Worm (Caenorhabditis elegans): ENCODE measurements around the gene fat-5.

fat-5 gene

DNA sequence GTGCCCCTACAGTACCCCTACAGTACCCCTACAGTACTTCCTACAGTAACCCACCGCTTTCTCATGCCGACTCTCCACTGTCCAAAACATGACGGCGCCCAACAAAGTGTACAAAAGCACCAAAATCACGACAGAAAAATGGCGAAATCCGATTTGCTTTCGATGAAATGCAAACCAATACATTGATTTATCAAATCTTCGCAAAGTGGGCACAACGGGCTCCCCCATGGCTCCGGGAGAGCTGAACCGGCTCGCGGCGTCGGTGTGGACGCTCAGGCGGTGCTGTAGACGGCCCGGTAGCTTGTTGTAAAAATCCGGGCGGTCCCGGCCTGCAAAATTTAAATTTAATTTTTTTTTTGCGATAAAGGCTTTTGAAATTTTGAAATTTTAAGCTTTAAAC is 12.5 kb upstream of the fat-5 start:
- TF ChIP-seq blmp-1 (tag; optimal IDR thresholded peaks at IDR 0.05) (no peak), mls-2 (tag; optimal IDR thresholded peaks at IDR 0.05) (no peak), sptf-1 (tag; optimal IDR thresholded peaks at IDR 0.05) (no peak), lin-13 (tag; optimal IDR thresholded peaks at IDR 0.05) (no peak), elt-3 (tag; optimal IDR thresholded peaks at IDR 0.05) (no peak), M03D4.4 (tag; optimal IDR thresholded peaks at IDR 0.05) (no peak), tbx-8 (GFP tag; optimal IDR thresholded peaks at IDR 0.05) (no peak), sem-2 (GFP tag; optimal IDR thresholded peaks at IDR 0.05) (no peak), pha-4 (tag; optimal IDR thresholded peaks at IDR 0.05) (no peak), nhr-237 (tag; optimal IDR thresholded peaks at IDR 0.05) (no peak), zip-8 (tag; optimal IDR thresholded peaks at IDR 0.05) (no peak), unc-120 (tag; optimal IDR thresholded peaks at IDR 0.05; ENCODE audit: poor library complexity, severe bottlenecking) (no peak), nhr-2 (tag; optimal IDR thresholded peaks at IDR 0.05) (no peak), mep-1 (tag; optimal IDR thresholded peaks at IDR 0.05) (no peak)

DNA sequence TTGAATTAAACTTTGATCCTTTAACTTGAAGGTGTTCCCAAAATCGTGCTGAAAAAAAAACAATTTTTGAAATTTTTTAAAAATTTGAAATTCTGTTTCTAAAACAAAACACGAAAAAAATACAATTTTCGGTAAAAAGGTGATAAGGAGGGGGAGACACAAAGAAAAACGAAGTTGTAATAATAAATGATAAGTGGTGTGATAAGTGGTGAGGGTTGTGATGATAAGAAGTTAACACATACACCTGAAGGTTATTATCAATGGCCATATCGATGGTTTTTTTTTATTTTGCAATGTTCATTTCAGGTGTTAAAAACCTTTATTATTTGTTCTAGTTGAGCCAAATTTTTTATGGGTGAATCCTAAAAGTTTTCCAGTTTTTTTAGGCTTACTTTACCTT is 10.5 kb upstream of the fat-5 start, which contains the start of gene twk-33:
Gene twk-33 (minus strand): TSS at position 48 of the 400 bp plus-strand sequence.
- TF ChIP-seq pha-4 (tag; optimal IDR thresholded peaks at IDR 0.05), result no peak
- no peak for TF ChIP-seq ceh-83 (GFP tag; optimal IDR thresholded peaks at IDR 0.05)
- no peak for TF ChIP-seq elt-3 (tag; optimal IDR thresholded peaks at IDR 0.05)
- no peak for TF ChIP-seq unc-39 (tag; optimal IDR thresholded peaks at IDR 0.05)
- no peak for TF ChIP-seq cnd-1 (tag; optimal IDR thresholded peaks at IDR 0.05)
- TF ChIP-seq nhr-2 (tag; optimal IDR thresholded peaks at IDR 0.05), result no peak
- TF ChIP-seq bed-3 (GFP tag; optimal IDR thresholded peaks at IDR 0.05), result no peak
- TF ChIP-seq lin-13 (tag; optimal IDR thresholded peaks at IDR 0.05), result no peak
- TF ChIP-seq M03D4.4 (tag; optimal IDR thresholded peaks at IDR 0.05), result no peak
- TF ChIP-seq unc-62 (GFP tag; optimal IDR thresholded peaks at IDR 0.05), result no peak
- no peak for TF ChIP-seq zip-8 (tag; optimal IDR thresholded peaks at IDR 0.05)
- no peak for TF ChIP-seq drap-1 (GFP tag; optimal IDR thresholded peaks at IDR 0.05)
- no peak for TF ChIP-seq sem-2 (GFP tag; optimal IDR thresholded peaks at IDR 0.05)
- no peak for TF ChIP-seq nhr-12 (tag; optimal IDR thresholded peaks at IDR 0.05)
- TF ChIP-seq flh-1 (GFP tag; optimal IDR thresholded peaks at IDR 0.05), result no peak
- no peak for TF ChIP-seq hlh-1 (tag; optimal IDR thresholded peaks at IDR 0.05)
- no peak for TF ChIP-seq mls-2 (tag; optimal IDR thresholded peaks at IDR 0.05)
- no peak for TF ChIP-seq unc-120 (tag; optimal IDR thresholded peaks at IDR 0.05; ENCODE audit: poor library complexity, severe bottlenecking)
- TF ChIP-seq ham-2 (GFP tag; optimal IDR thresholded peaks at IDR 0.05), result no peak

DNA sequence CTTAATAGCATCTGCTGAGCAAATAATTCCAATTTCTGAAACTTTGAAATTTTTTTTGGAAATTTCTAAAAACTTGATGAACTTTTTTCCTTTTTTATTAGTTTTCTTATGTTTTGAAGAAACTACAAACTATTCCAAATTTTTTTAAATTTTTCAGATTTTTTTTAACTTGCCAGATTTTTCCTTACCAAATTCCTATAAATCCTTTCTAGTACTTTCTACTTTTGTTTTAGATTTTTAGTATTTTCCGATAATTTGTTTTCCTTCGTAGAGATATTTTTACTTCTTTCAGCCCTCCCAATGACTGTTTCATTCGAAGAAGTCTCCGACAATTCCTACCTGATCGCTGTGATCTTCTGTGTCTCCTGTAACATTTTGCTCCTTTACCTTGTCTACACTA is 6.2 kb upstream of the fat-5 start, which contains the start of gene str-77:
Gene str-77 (plus strand): TSS at position 301 of the 400 bp plus-strand sequence.
- TF ChIP-seq flh-1 (GFP tag; optimal IDR thresholded peaks at IDR 0.05) (no peak), nhr-12 (tag; optimal IDR thresholded peaks at IDR 0.05) (no peak), elt-3 (tag; optimal IDR thresholded peaks at IDR 0.05) (no peak), sem-2 (GFP tag; optimal IDR thresholded peaks at IDR 0.05) (no peak), unc-62 (GFP tag; optimal IDR thresholded peaks at IDR 0.05) (no peak), lsy-2 (tag; optimal IDR thresholded peaks at IDR 0.05) (no peak), ceh-83 (GFP tag; optimal IDR thresholded peaks at IDR 0.05) (no peak), unc-39 (tag; optimal IDR thresholded peaks at IDR 0.05) (no peak), zip-8 (tag; optimal IDR thresholded peaks at IDR 0.05) (no peak), nhr-76 (tag; optimal IDR thresholded peaks at IDR 0.05) (no peak)

DNA sequence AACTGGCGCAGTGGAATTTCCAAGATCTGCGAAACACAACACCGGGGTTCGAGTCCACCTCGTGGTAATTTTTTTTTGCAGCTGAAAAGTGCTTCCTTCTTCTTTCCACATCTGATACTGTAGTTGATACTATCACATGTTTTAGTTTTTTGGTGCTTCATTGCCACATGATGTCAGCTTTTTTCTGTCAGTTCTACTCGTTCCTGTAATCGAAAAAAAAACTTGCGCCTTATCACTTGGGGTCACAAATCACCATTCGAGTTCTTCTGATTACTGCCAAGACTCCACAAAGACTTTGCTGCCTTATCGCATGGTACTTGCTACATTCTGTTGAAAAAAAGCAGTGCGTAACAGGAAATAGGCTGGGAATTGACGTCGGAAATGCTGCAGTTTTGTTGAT is 3.1 kb upstream of the fat-5 start:
- TF ChIP-seq lsy-2 (tag; optimal IDR thresholded peaks at IDR 0.05) (no peak), lin-32 (GFP tag; optimal IDR thresholded peaks at IDR 0.05) (no peak), nhr-237 (tag; optimal IDR thresholded peaks at IDR 0.05) (no peak), ces-1 (GFP tag; optimal IDR thresholded peaks at IDR 0.05) (no peak), nhr-76 (tag; optimal IDR thresholded peaks at IDR 0.05) (no peak), ceh-39 (tag; optimal IDR thresholded peaks at IDR 0.05) (no peak), mep-1 (tag; optimal IDR thresholded peaks at IDR 0.05) (no peak), unc-62 (GFP tag; optimal IDR thresholded peaks at IDR 0.05) (no peak)

DNA sequence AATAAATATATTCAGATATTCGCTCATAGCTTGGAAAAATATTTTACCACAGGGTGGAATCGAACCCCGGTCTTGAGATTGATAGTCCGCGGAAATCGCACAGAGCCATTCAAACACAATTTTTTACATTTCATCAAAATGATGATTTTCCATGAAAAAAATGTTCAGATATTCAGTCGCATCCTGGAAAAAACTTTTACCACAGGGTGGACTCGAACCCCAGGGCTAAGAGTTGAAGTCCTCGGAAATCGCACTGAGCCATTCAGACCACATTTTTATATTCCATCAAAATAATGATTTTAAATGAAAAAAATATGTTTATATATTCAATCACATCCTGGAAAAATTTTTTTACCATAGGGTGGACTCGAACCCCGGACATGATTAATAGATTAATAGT is 2.3 kb upstream of the fat-5 start:
- no peak for TF ChIP-seq sem-2 (GFP tag; optimal IDR thresholded peaks at IDR 0.05)
- TF ChIP-seq sptf-1 (tag; optimal IDR thresholded peaks at IDR 0.05), result no peak
- no peak for TF ChIP-seq flh-1 (GFP tag; optimal IDR thresholded peaks at IDR 0.05)
- TF ChIP-seq ces-1 (GFP tag; optimal IDR thresholded peaks at IDR 0.05), result no peak
- no peak for TF ChIP-seq elt-3 (tag; optimal IDR thresholded peaks at IDR 0.05)

Data from whole organism, mixed stage, embryonic.